Worm (Caenorhabditis elegans) whole organism, L4 larva: ENCODE data around the gene arv-1.

ENCODE experiments used
- F49E8.2 ChIP-seq: sonication (generic microtip); optimal IDR thresholded peaks from 2 replicates; lab custom pipeline; 2016; ENCODE audit warnings: missing compliant biosample characterization, mild to moderate bottlenecking, missing genetic modification characterization, borderline replicate concordance
- ceh-32 ChIP-seq: sonication (generic microtip); optimal IDR thresholded peaks from 2 replicates; lab custom pipeline; 2016; ENCODE audit warnings: mild to moderate bottlenecking, missing genetic modification characterization, missing compliant biosample characterization; ENCODE audit not compliant: poor library complexity
- daf-12 ChIP-seq: fragments of 150-350 bp; optimal IDR thresholded peaks from 2 replicates; lab custom pipeline; 2014; ENCODE audit warnings: missing biosample characterization, missing genetic modification reagents, missing genetic modification characterization
- dve-1 ChIP-seq: sonication (generic microtip); optimal IDR thresholded peaks from 2 replicates; lab custom pipeline; 2017; ENCODE audit warnings: antibody characterized with exemption, mild to moderate bottlenecking, missing genetic modification characterization, missing compliant biosample characterization; ENCODE audit not compliant: insufficient read depth
- fkh-10 ChIP-seq: fragments of 150-350 bp; optimal IDR thresholded peaks from 2 replicates; lab custom pipeline; 2014; ENCODE audit warnings: missing biosample characterization, missing genetic modification reagents, missing genetic modification characterization
- lim-7 ChIP-seq: fragments of 200-800 bp; sonication (Bioruptor generic); IDR thresholded peaks from 2 replicates; pipeline ENCODE4 v1.3.6; 2022; ENCODE audit warnings: missing genetic modification characterization, missing compliant biosample characterization
- nhr-11 ChIP-seq: fragments of 150-350 bp; optimal IDR thresholded peaks from 2 replicates; lab custom pipeline; 2014; ENCODE audit warnings: missing biosample characterization, missing genetic modification characterization
- nhr-237 ChIP-seq: sonication (generic microtip); optimal IDR thresholded peaks from 2 replicates; lab custom pipeline; 2017; ENCODE audit warnings: missing biosample characterization, missing genetic modification characterization
- nhr-28 ChIP-seq: fragments of 150-350 bp; optimal IDR thresholded peaks from 2 replicates; lab custom pipeline; 2014; ENCODE audit warnings: missing biosample characterization, missing genetic modification characterization
- set-16 ChIP-seq: fragments of 200-800 bp; sonication (Bioruptor generic); IDR thresholded peaks from 2 replicates; pipeline ENCODE4 v1.3.6; 2022; ENCODE audit warnings: missing genetic modification reagents, missing genetic modification characterization, missing compliant biosample characterization
- skn-1 ChIP-seq: fragments of 150-350 bp; optimal IDR thresholded peaks from 2 replicates; lab custom pipeline; 2014; ENCODE audit warnings: missing biosample characterization, missing genetic modification characterization
- snpc-4 ChIP-seq: fragments of 150-350 bp; optimal IDR thresholded peaks from 2 replicates; lab custom pipeline; 2014; ENCODE audit warnings: missing biosample characterization, missing genetic modification characterization
- vab-7 ChIP-seq: fragments of 200-800 bp; sonication (Bioruptor generic); IDR thresholded peaks from 2 replicates; pipeline ENCODE4 v1.3.6; 2022; ENCODE audit warnings: missing genetic modification reagents, missing genetic modification characterization, missing compliant biosample characterization

ce11 chrII:10222577-10222976 is 22.0 kb upstream of the arv-1 start, which contains the start of gene plc-3:
- TF ChIP-seq nhr-11 (tag; lab: Kevin White, UChicago), result no peak
- TF ChIP-seq set-16 (GFP tag; lab: Robert Waterston, UW), result no peak
- TF ChIP-seq skn-1 (tag; lab: Kevin White, UChicago), result no peak
- TF ChIP-seq vab-7 (GFP tag; lab: Robert Waterston, UW), result no peak
- TF ChIP-seq ceh-32 (tag; lab: Kevin White, UChicago), result no peak
- no peak for TF ChIP-seq fkh-10 (GFP tag; lab: Kevin White, UChicago)
- no peak for TF ChIP-seq F49E8.2 (tag; lab: Kevin White, UChicago)
- TF ChIP-seq snpc-4, result no peak
- TF ChIP-seq nhr-237 (tag; lab: Kevin White, UChicago), result no peak
- TF ChIP-seq daf-12 (tag; lab: Kevin White, UChicago), result no peak
- TF ChIP-seq dve-1 (tag; lab: Kevin White, UChicago), result no peak
- no peak for TF ChIP-seq nhr-28 (tag; lab: Kevin White, UChicago)
- no peak for TF ChIP-seq lim-7 (GFP tag; lab: Robert Waterston, UW)
